Fruit fly (Drosophila melanogaster): ENCODE results near the gene CG12535.

The CG12535 gene

dm6 chrX:3476009-3476408, 27.3 kb upstream of the CG12535 start (continued):
- no peak for TF ChIP-seq CG17912 (GFP tag; optimal IDR thresholded peaks at IDR 0.05)
- TF ChIP-seq unc-4 (GFP tag; IDR thresholded peaks at IDR 0.05; ENCODE audit: partially characterized antibody): no peak
- no peak for TF ChIP-seq ab (GFP tag; optimal IDR thresholded peaks at IDR 0.05)
- TF ChIP-seq CG4617 (GFP tag; optimal IDR thresholded peaks at IDR 0.05; ENCODE audit: borderline replicate concordance): no peak
- peak; percentile 34 for TF ChIP-seq grau (tag; optimal IDR thresholded peaks at IDR 0.05)
- TF ChIP-seq gt (GFP tag; IDR thresholded peaks at IDR 0.05): 0 out of 2 replicates have a peak, but pooled peaks have one; percentile 20
- TF ChIP-seq en (GFP tag; optimal IDR thresholded peaks at IDR 0.05): no peak
- peak; percentile 75 for TF ChIP-seq gem (tag; optimal IDR thresholded peaks at IDR 0.05)
- TF ChIP-seq CG2889 (GFP tag; IDR thresholded peaks at IDR 0.05): no peak
- TF ChIP-seq CG32767 (GFP tag; IDR thresholded peaks at IDR 0.05): no peak
- no peak for TF ChIP-seq chinmo (GFP tag; IDR thresholded peaks at IDR 0.05; ENCODE audit: partially characterized antibody)
- peak; percentile 27 for TF ChIP-seq PHDP (tag; optimal IDR thresholded peaks at IDR 0.05)
- TF ChIP-seq CG9932 (GFP tag; IDR thresholded peaks at IDR 0.05): peak; percentile 15; the same call in 1 of the 2 replicates
- no peak for TF ChIP-seq wor (GFP tag; IDR thresholded peaks at IDR 0.05)
- TF ChIP-seq CG1832 (GFP tag; optimal IDR thresholded peaks at IDR 0.05): no peak
- TF ChIP-seq CG7839 (tag; optimal IDR thresholded peaks at IDR 0.05): peak; percentile 46
- TF ChIP-seq bcd (GFP tag; optimal IDR thresholded peaks at IDR 0.05): peak; percentile 1
- TF ChIP-seq fd96Cb (tag; optimal IDR thresholded peaks at IDR 0.05): peak; percentile 55
- TF ChIP-seq HLH3B (GFP tag; IDR thresholded peaks at IDR 0.05): peak; percentile 17; the same call in 1 of the 2 replicates
- TF ChIP-seq bigmax (GFP tag; optimal IDR thresholded peaks at IDR 0.05): no peak
- TF ChIP-seq stwl (tag; optimal IDR thresholded peaks at IDR 0.05): no peak
- no peak for TF ChIP-seq CG7786 (GFP tag; optimal IDR thresholded peaks at IDR 0.05)
- peak; percentile 28 for TF ChIP-seq lilli (GFP tag; optimal IDR thresholded peaks at IDR 0.05)
- no peak for TF ChIP-seq Dp (GFP tag; optimal IDR thresholded peaks at IDR 0.05)
- TF ChIP-seq CG11560 (tag; IDR thresholded peaks at IDR 0.05): no peak
- peak; percentile 0 for TF ChIP-seq CG3407 (GFP tag; optimal IDR thresholded peaks at IDR 0.05)
- no peak for TF ChIP-seq kah (GFP tag; optimal IDR thresholded peaks at IDR 0.05)
- TF ChIP-seq CkIIα-i1 (GFP tag; IDR thresholded peaks at IDR 0.05): no peak
- TF ChIP-seq Spps (tag; optimal IDR thresholded peaks at IDR 0.05): peak; percentile 5
- TF ChIP-seq sisA (GFP tag; IDR thresholded peaks at IDR 0.05): peak; percentile 50; the same call in 1 of the 2 replicates
- no peak for TF ChIP-seq Fer2 (tag; optimal IDR thresholded peaks at IDR 0.05)
- TF ChIP-seq zen (tag; optimal IDR thresholded peaks at IDR 0.05): peak; percentile 63
- no peak for TF ChIP-seq Sry-β (GFP tag; optimal IDR thresholded peaks at IDR 0.05)
- no peak for TF ChIP-seq CG4404 (GFP tag; IDR thresholded peaks at IDR 0.05)
- TF ChIP-seq jigr1 (GFP tag; IDR thresholded peaks at IDR 0.05): no peak
- peak; percentile 25 for TF ChIP-seq CG13424 (tag; optimal IDR thresholded peaks at IDR 0.05)
- TF ChIP-seq Atf6 (GFP tag; IDR thresholded peaks at IDR 0.05): no peak
- no peak for TF ChIP-seq gsb (GFP tag; IDR thresholded peaks at IDR 0.05)
- TF ChIP-seq CG8089 (GFP tag; optimal IDR thresholded peaks at IDR 0.05): peak; percentile 25
- TF ChIP-seq CG4854 (GFP tag; optimal IDR thresholded peaks at IDR 0.05): no peak
- no peak for TF ChIP-seq CG15073 (GFP tag; optimal IDR thresholded peaks at IDR 0.05)
- no peak for TF ChIP-seq CG12744 (GFP tag; optimal IDR thresholded peaks at IDR 0.05)
- no peak for TF ChIP-seq croc (GFP tag; conservative IDR thresholded peaks at IDR 0.05)
- TF ChIP-seq CG15601 (tag; optimal IDR thresholded peaks at IDR 0.05): no peak
- no peak for TF ChIP-seq CG1233 (GFP tag; optimal IDR thresholded peaks at IDR 0.05)
- no peak for TF ChIP-seq CG6791 (GFP tag; IDR thresholded peaks at IDR 0.05; ENCODE audit: partially characterized antibody)
- TF ChIP-seq Xbp1 (GFP tag; optimal IDR thresholded peaks at IDR 0.05): peak; percentile 58
- no peak for TF ChIP-seq CG30020 (tag; optimal IDR thresholded peaks at IDR 0.05)
- no peak for TF ChIP-seq CG12236 (GFP tag; optimal IDR thresholded peaks at IDR 0.05)
- no peak for TF ChIP-seq pfk (GFP tag; optimal IDR thresholded peaks at IDR 0.05)
- TF ChIP-seq nmo (GFP tag; optimal IDR thresholded peaks at IDR 0.05): peak; percentile 43
